Worm (Caenorhabditis elegans) whole organism, L3 larva: ENCODE measurements around the gene C29E4.14.

Experiments used
- daf-12 ChIP-seq: fragments of 150-350 bp; optimal IDR thresholded peaks from 2 replicates; lab custom pipeline; 2014; ENCODE audit warnings: missing biosample characterization, missing genetic modification reagents, missing genetic modification characterization
- lin-15B ChIP-seq: fragments of 150-350 bp; optimal IDR thresholded peaks from 2 replicates; lab custom pipeline; 2014; ENCODE audit warnings: missing biosample characterization, missing genetic modification characterization
- nhr-12 ChIP-seq: fragments of 150-350 bp; optimal IDR thresholded peaks from 2 replicates; lab custom pipeline; 2014; ENCODE audit warnings: missing biosample characterization, missing genetic modification characterization
- nhr-76 ChIP-seq: fragments of 150-350 bp; sonication (generic microtip); optimal IDR thresholded peaks from 5 replicates; lab custom pipeline; 2014; ENCODE audit warnings: missing biosample characterization, missing genetic modification characterization
- unc-62 ChIP-seq: fragments of 150-350 bp; sonication (generic microtip); optimal IDR thresholded peaks from 4 replicates; lab custom pipeline; 2014; ENCODE audit warnings: missing biosample characterization, missing genetic modification reagents, missing genetic modification characterization

DNA sequence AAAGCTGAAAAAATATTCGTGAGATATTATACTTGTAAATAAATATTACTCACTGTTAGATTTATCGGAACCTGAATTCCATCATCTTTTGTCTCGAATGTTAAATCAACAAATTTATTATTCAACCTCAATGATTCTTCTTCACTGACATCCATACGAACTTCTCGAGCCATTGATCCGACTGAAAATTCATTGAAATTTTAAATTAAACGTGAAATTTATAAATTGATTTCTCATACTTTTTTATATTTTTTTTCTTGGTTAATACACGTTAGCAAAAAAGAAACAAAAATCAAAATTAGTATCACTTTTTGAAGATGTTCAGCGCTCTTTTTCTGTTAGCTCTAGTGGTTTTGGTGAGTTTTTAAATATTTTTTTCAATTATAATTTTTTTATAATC, at the start of gene C29E4.14:
- TF ChIP-seq unc-62 (no peak), nhr-76 (tag; lab: Kevin White, UChicago) (no peak), daf-12 (tag; lab: Kevin White, UChicago) (no peak), lin-15B (tag; lab: Kevin White, UChicago) (no peak), nhr-12 (tag; lab: Kevin White, UChicago) (no peak)
